Fruit fly (Drosophila melanogaster) whole organism, embryonic: ENCODE results near the gene Cln7.
A peak's percentile ranks its signal among the peaks of the same experiment; 100 is the strongest.

Experiments used
- CG12155 ChIP-seq: fragments of 200-800 bp; sonication (Bioruptor generic); optimal IDR thresholded peaks from 3 replicates; lab custom pipeline; 2016; ENCODE audit warnings: missing biosample characterization, missing genetic modification characterization
- CG12236 ChIP-seq: fragments of 200-800 bp; sonication (Bioruptor generic); optimal IDR thresholded peaks from 2 replicates; lab custom pipeline; 2016; ENCODE audit warnings: missing biosample characterization, missing genetic modification characterization
- CG13123 ChIP-seq: fragments of 200-800 bp; sonication (Bioruptor generic); optimal IDR thresholded peaks from 2 replicates; lab custom pipeline; 2016; ENCODE audit warnings: missing biosample characterization, missing genetic modification characterization
- CG14965 ChIP-seq: fragments of 200-800 bp; sonication (Bioruptor generic); optimal IDR thresholded peaks from 2 replicates; lab custom pipeline; 2016; ENCODE audit warnings: missing biosample characterization, missing genetic modification characterization, borderline replicate concordance
- CG16863 ChIP-seq: fragments of 200-800 bp; sonication (Bioruptor generic); optimal IDR thresholded peaks from 3 replicates; lab custom pipeline; 2016; ENCODE audit warnings: missing biosample characterization, missing genetic modification characterization
- CG17186 ChIP-seq: fragments of 200-800 bp; sonication (Bioruptor generic); optimal IDR thresholded peaks from 3 replicates; lab custom pipeline; 2017; ENCODE audit warnings: missing biosample characterization, missing genetic modification reagents, missing genetic modification characterization
- CG17829 ChIP-seq: fragments of 200-800 bp; optimal IDR thresholded peaks from 2 replicates; lab custom pipeline; 2019; ENCODE audit warnings: missing biosample characterization, mild to moderate bottlenecking, missing genetic modification characterization, moderate library complexity
- CG1792 ChIP-seq: fragments of 200-800 bp; sonication (Bioruptor generic); optimal IDR thresholded peaks from 2 replicates; lab custom pipeline; 2016; ENCODE audit warnings: missing biosample characterization, missing genetic modification characterization
- CG2129 ChIP-seq: fragments of 200-800 bp; sonication (Bioruptor generic); IDR thresholded peaks from 2 replicates; pipeline ENCODE4 v1.3.6; 2022; ENCODE audit warnings: missing biosample characterization, missing genetic modification characterization; ENCODE audit not compliant: partially characterized antibody
- CG4820 ChIP-seq: fragments of 200-800 bp; sonication (Bioruptor generic); optimal IDR thresholded peaks from 3 replicates; lab custom pipeline; 2016; ENCODE audit warnings: missing biosample characterization, missing genetic modification characterization
- CG6654 ChIP-seq: fragments of 200-800 bp; sonication (Bioruptor generic); optimal IDR thresholded peaks from 2 replicates; lab custom pipeline; 2017; ENCODE audit warnings: missing biosample characterization, mild to moderate bottlenecking, missing genetic modification characterization
- CG6813 ChIP-seq: fragments of 200-800 bp; sonication (Bioruptor generic); optimal IDR thresholded peaks from 2 replicates; lab custom pipeline; 2017; ENCODE audit warnings: missing biosample characterization, missing genetic modification characterization, mild to moderate bottlenecking, moderate library complexity, missing genetic modification reagents
- CG8089 ChIP-seq: fragments of 200-800 bp; sonication (Bioruptor generic); optimal IDR thresholded peaks from 3 replicates; lab custom pipeline; 2016; ENCODE audit warnings: missing biosample characterization, missing genetic modification characterization
- CHES-1-like ChIP-seq: fragments of 200-800 bp; sonication (Bioruptor generic); optimal IDR thresholded peaks from 2 replicates; lab custom pipeline; 2016; ENCODE audit warnings: missing biosample characterization, missing genetic modification characterization
- Camta ChIP-seq: fragments of 200-800 bp; sonication (Bioruptor generic); optimal IDR thresholded peaks from 2 replicates; lab custom pipeline; 2016; ENCODE audit warnings: missing biosample characterization, missing genetic modification characterization
- D ChIP-seq, 2 experiments: fragments of 200-800 bp in 1 of 2; fragments of >200 bp in 1 of 2; sonication (Bioruptor generic) in 1 of 2; optimal IDR thresholded peaks; 2 replicates in 1 of 2; 3 replicates in 1 of 2; lab custom pipeline; 2017; ENCODE audit warnings: mild to moderate bottlenecking in 1 of 2, missing biosample characterization in 1 of 2, missing genetic modification characterization in 1 of 2, missing genetic modification reagents in 1 of 2
- D19A ChIP-seq: fragments of 200-800 bp; optimal IDR thresholded peaks from 3 replicates; lab custom pipeline; 2019; ENCODE audit warnings: missing biosample characterization, mild to moderate bottlenecking, missing genetic modification characterization, moderate library complexity
- Dp ChIP-seq: fragments of 200-800 bp; sonication (Bioruptor generic); optimal IDR thresholded peaks from 2 replicates; lab custom pipeline; 2018; ENCODE audit warnings: missing biosample characterization, mild to moderate bottlenecking, missing genetic modification characterization, moderate library complexity
- Gug ChIP-seq: fragments of 200-800 bp; sonication (Bioruptor generic); IDR thresholded peaks from 4 replicates; pipeline ENCODE4 v1.3.6; 2022; ENCODE audit warnings: missing biosample characterization, missing genetic modification characterization
- HLH3B ChIP-seq: fragments of 200-800 bp; sonication (Bioruptor generic); IDR thresholded peaks from 2 replicates; pipeline ENCODE4 v1.3.6; 2022; ENCODE audit warnings: missing biosample characterization, missing genetic modification characterization
- HLH54F ChIP-seq: fragments of 200-800 bp; sonication (Bioruptor generic); optimal IDR thresholded peaks from 3 replicates; lab custom pipeline; 2016; ENCODE audit warnings: missing biosample characterization, missing genetic modification characterization
- Hmr ChIP-seq: fragments of 200-800 bp; sonication (Bioruptor generic); optimal IDR thresholded peaks from 3 replicates; lab custom pipeline; 2017; ENCODE audit warnings: mild to moderate bottlenecking, missing biosample characterization, missing genetic modification reagents, missing genetic modification characterization
- Hr39 ChIP-seq: fragments of >200 bp; optimal IDR thresholded peaks from 2 replicates; lab custom pipeline; 2017
- Mes4 ChIP-seq: fragments of 200-800 bp; sonication (Bioruptor generic); optimal IDR thresholded peaks from 2 replicates; lab custom pipeline; 2016; ENCODE audit warnings: missing biosample characterization, missing genetic modification characterization
- NC2α ChIP-seq: fragments of 200-800 bp; sonication (Bioruptor generic); optimal IDR thresholded peaks from 2 replicates; lab custom pipeline; 2016; ENCODE audit warnings: missing biosample characterization, missing genetic modification characterization
- Pdp1 ChIP-seq, 2 experiments: fragments of 200-800 bp; sonication (Bioruptor generic); optimal IDR thresholded peaks; 3 replicates each; lab custom pipeline; 2016; ENCODE audit warnings: missing biosample characterization in 2 of 2, missing genetic modification characterization in 2 of 2, mild to moderate bottlenecking in 1 of 2, moderate library complexity in 1 of 2
- Rx ChIP-seq: fragments of 200-800 bp; sonication (Bioruptor generic); IDR thresholded peaks from 2 replicates; pipeline ENCODE4 v1.3.6; 2022; ENCODE audit warnings: missing biosample characterization, missing genetic modification characterization
- Sin3A ChIP-seq: fragments of >200 bp; optimal IDR thresholded peaks from 2 replicates; lab custom pipeline; 2018
- Sox102F ChIP-seq: fragments of 200-800 bp; sonication (Bioruptor generic); optimal IDR thresholded peaks from 2 replicates; lab custom pipeline; 2018; ENCODE audit warnings: missing biosample characterization, mild to moderate bottlenecking, missing genetic modification characterization, moderate library complexity
- Sry-β ChIP-seq: fragments of 200-800 bp; sonication (Bioruptor generic); optimal IDR thresholded peaks from 2 replicates; lab custom pipeline; 2018; ENCODE audit warnings: missing biosample characterization, mild to moderate bottlenecking, missing genetic modification characterization, moderate library complexity
- bsh ChIP-seq, 2 experiments: fragments of 200-800 bp; sonication (Bioruptor generic); optimal IDR thresholded peaks; 2 replicates each; lab custom pipeline; 2017 to 2018; ENCODE audit warnings: mild to moderate bottlenecking in 2 of 2, missing biosample characterization in 2 of 2, missing genetic modification characterization in 2 of 2, moderate library complexity in 1 of 2
- crol ChIP-seq: fragments of 200-800 bp; sonication (Bioruptor generic); IDR thresholded peaks from 2 replicates; pipeline ENCODE4 v1.3.6; 2022; ENCODE audit warnings: missing biosample characterization, missing genetic modification characterization
- dmrt11E ChIP-seq: fragments of 200-800 bp; sonication (Bioruptor generic); optimal IDR thresholded peaks from 3 replicates; lab custom pipeline; 2018; ENCODE audit warnings: missing biosample characterization, mild to moderate bottlenecking, missing genetic modification characterization, moderate library complexity
- fd96Cb ChIP-seq: fragments of 200-800 bp; sonication (Bioruptor generic); optimal IDR thresholded peaks from 2 replicates; lab custom pipeline; 2018; ENCODE audit warnings: missing biosample characterization, mild to moderate bottlenecking, missing genetic modification characterization, moderate library complexity
- fu2 ChIP-seq: fragments of 200-800 bp; sonication (Bioruptor generic); optimal IDR thresholded peaks from 2 replicates; lab custom pipeline; 2016; ENCODE audit warnings: missing biosample characterization, missing genetic modification characterization
- gcm ChIP-seq: fragments of 200-800 bp; sonication (Bioruptor generic); optimal IDR thresholded peaks from 2 replicates; lab custom pipeline; 2019; ENCODE audit warnings: missing biosample characterization, mild to moderate bottlenecking, missing genetic modification characterization, moderate library complexity
- gcm2 ChIP-seq: fragments of 200-800 bp; sonication (Bioruptor generic); optimal IDR thresholded peaks from 2 replicates; lab custom pipeline; 2016; ENCODE audit warnings: missing biosample characterization, missing genetic modification characterization
- gt ChIP-seq: fragments of 200-800 bp; sonication (Bioruptor generic); IDR thresholded peaks from 2 replicates; pipeline ENCODE4 v1.3.6; 2022; ENCODE audit warnings: missing biosample characterization, missing genetic modification characterization
- lov ChIP-seq, 2 experiments: fragments of 200-800 bp in 1 of 2; fragments of >200 bp in 1 of 2; sonication (Bioruptor generic) in 1 of 2; IDR thresholded peaks in 1 of 2; optimal IDR thresholded peaks in 1 of 2; 2 replicates in 1 of 2; 3 replicates in 1 of 2; pipeline versions ENCODE4 v1.3.6 to Lab custom; 2017 to 2022; ENCODE audit warnings: missing biosample characterization in 1 of 2, missing genetic modification characterization in 1 of 2
- luna ChIP-seq: fragments of 200-800 bp; sonication (Bioruptor generic); optimal IDR thresholded peaks from 2 replicates; lab custom pipeline; 2016; ENCODE audit warnings: missing biosample characterization, missing genetic modification characterization
- nmo ChIP-seq: fragments of 200-800 bp; sonication (Bioruptor generic); optimal IDR thresholded peaks from 2 replicates; lab custom pipeline; 2018; ENCODE audit warnings: missing biosample characterization, mild to moderate bottlenecking, missing genetic modification characterization, moderate library complexity
- pho ChIP-seq: fragments of 200-800 bp; sonication (Bioruptor generic); optimal IDR thresholded peaks from 2 replicates; lab custom pipeline; 2016; ENCODE audit warnings: missing biosample characterization, missing genetic modification characterization
- scrt ChIP-seq: fragments of 200-800 bp; sonication (Bioruptor generic); optimal IDR thresholded peaks from 2 replicates; lab custom pipeline; 2018; ENCODE audit warnings: missing biosample characterization, mild to moderate bottlenecking, missing genetic modification characterization, moderate library complexity
- sd ChIP-seq: fragments of 200-800 bp; sonication (Bioruptor generic); optimal IDR thresholded peaks from 3 replicates; lab custom pipeline; 2018; ENCODE audit warnings: missing biosample characterization, mild to moderate bottlenecking, missing genetic modification characterization, moderate library complexity
- sim ChIP-seq: fragments of 200-800 bp; sonication (Bioruptor generic); IDR thresholded peaks from 2 replicates; pipeline ENCODE4 v1.3.6; 2022; ENCODE audit warnings: missing biosample characterization, missing genetic modification characterization
- slp2 ChIP-seq: fragments of 200-800 bp; sonication (Bioruptor generic); optimal IDR thresholded peaks from 2 replicates; lab custom pipeline; 2016; ENCODE audit warnings: missing biosample characterization, missing genetic modification characterization
- sob ChIP-seq: fragments of 200-800 bp; sonication (Bioruptor generic); IDR thresholded peaks from 2 replicates; pipeline ENCODE4 v1.3.6; 2022; ENCODE audit warnings: missing biosample characterization, missing genetic modification characterization
- tna ChIP-seq: fragments of 200-800 bp; sonication (Bioruptor generic); IDR thresholded peaks from 2 replicates; pipeline ENCODE4 v1.3.6; 2022; ENCODE audit warnings: missing biosample characterization, missing genetic modification characterization; ENCODE audit not compliant: partially characterized antibody

The Cln7 gene

dm6 chr3L:7367798-7368678, 23.1 kb upstream of the Cln7 start (continued):
- TF ChIP-seq gt (GFP tag; lab: Robert Waterston, UW) (no peak), crol (GFP tag; lab: Robert Waterston, UW) (peak; percentile 86; the same call in 1 of the 2 replicates), Rx (GFP tag; lab: Robert Waterston, UW) (0 out of 2 replicates have a peak, but pooled peaks have one; percentile 9), Hr39 (lab: Kevin White, UChicago) (no peak), pho (GFP tag; lab: Kevin White, UChicago) (no peak), gcm (GFP tag; lab: Kevin White, UChicago) (peak; percentile 5), CG1792 (no peak), sob (GFP tag; lab: Robert Waterston, UW) (0 out of 2 replicates have a peak, but pooled peaks have one; percentile 38), CG14965 (GFP tag; lab: Kevin White, UChicago) (no peak), Gug (GFP tag; lab: Robert Waterston, UW) (no peak), nmo (peak; percentile 24), Sox102F (GFP tag; lab: Kevin White, UChicago) (no peak), gcm2 (no peak), CG6654 (GFP tag; lab: Kevin White, UChicago) (no peak), NC2α (GFP tag; lab: Kevin White, UChicago) (no peak), HLH3B (no peak), Dp (GFP tag; lab: Kevin White, UChicago) (no peak), bsh (GFP tag; optimal IDR thresholded peaks at IDR 0.05; lab: Kevin White, UChicago) (peak in 1 of 2 experiments; percentile 37), CG17829 (tag; lab: Kevin White, UChicago) (peak; percentile 20), scrt (GFP tag; lab: Kevin White, UChicago) (no peak), CG2129 (GFP tag; lab: Robert Waterston, UW) (no peak), dmrt11E (tag; lab: Kevin White, UChicago) (no peak), slp2 (no peak), Mes4 (GFP tag; lab: Kevin White, UChicago) (no peak), lov (optimal IDR thresholded peaks at IDR 0.05; lab: Kevin White, UChicago) (no peak), lov (GFP tag; IDR thresholded peaks at IDR 0.05; lab: Robert Waterston, UW) (0 out of 3 replicates have a peak, but pooled peaks have one; percentile 29), Camta (GFP tag; lab: Kevin White, UChicago) (peak; percentile 22), CG13123 (GFP tag; lab: Kevin White, UChicago) (no peak), CG8089 (no peak), luna (GFP tag; lab: Kevin White, UChicago) (no peak), D (optimal IDR thresholded peaks at IDR 0.05; lab: Kevin White, UChicago) (peak; percentile 84), D (GFP tag; optimal IDR thresholded peaks at IDR 0.05; lab: Kevin White, UChicago) (no peak), CG16863 (GFP tag; lab: Kevin White, UChicago) (no peak), CG12155 (GFP tag; lab: Kevin White, UChicago) (no peak), D19A (peak; percentile 7), CG17186 (GFP tag; lab: Kevin White, UChicago) (no peak), fd96Cb (tag; lab: Kevin White, UChicago) (peak; percentile 29), Sin3A (lab: Kevin White, UChicago) (no peak), Hmr (GFP tag; lab: Kevin White, UChicago) (peak; percentile 31), sd (peak; percentile 86), CHES-1-like (no peak), CG6813 (GFP tag; lab: Kevin White, UChicago) (peak; percentile 48), CG12236 (GFP tag; lab: Kevin White, UChicago) (no peak), HLH54F (no peak), CG4820 (GFP tag; lab: Kevin White, UChicago) (no peak), fu2 (GFP tag; lab: Kevin White, UChicago) (no peak), tna (GFP tag; lab: Robert Waterston, UW) (no peak), sim (GFP tag; lab: Robert Waterston, UW) (no peak), Sry-β (GFP tag; lab: Kevin White, UChicago) (no peak), Pdp1 (GFP tag; optimal IDR thresholded peaks at IDR 0.05; lab: Kevin White, UChicago) (peak in 1 of 2 experiments; percentile 49)
